Worm (Caenorhabditis elegans) whole organism, L4 larva: ENCODE results near the gene sdz-8.

Experiments
- jun-1 ChIP-seq: fragments of 150-350 bp; optimal IDR thresholded peaks from 2 replicates; lab custom pipeline; 2014; ENCODE audit warnings: missing biosample characterization, missing genetic modification reagents, missing genetic modification characterization
- lim-7 ChIP-seq: fragments of 200-800 bp; sonication (Bioruptor generic); IDR thresholded peaks from 2 replicates; pipeline ENCODE4 v1.3.6; 2022; ENCODE audit warnings: missing genetic modification characterization, missing compliant biosample characterization
- mdl-1 ChIP-seq, 2 experiments: fragments of 150-350 bp in 1 of 2; sonication (generic microtip) in 1 of 2; optimal IDR thresholded peaks; 2 replicates each; lab custom pipeline; 2014 to 2017; ENCODE audit warnings: missing biosample characterization in 2 of 2, missing genetic modification characterization in 2 of 2
- mdt-29 ChIP-seq: fragments of 200-800 bp; sonication (Bioruptor generic); IDR thresholded peaks from 2 replicates; pipeline ENCODE4 v1.3.6; 2022; ENCODE audit warnings: missing genetic modification reagents, missing genetic modification characterization, missing compliant biosample characterization
- nhr-10 ChIP-seq: fragments of 150-350 bp; optimal IDR thresholded peaks from 2 replicates; lab custom pipeline; 2014; ENCODE audit warnings: missing biosample characterization, missing genetic modification characterization
- nhr-76 ChIP-seq: fragments of 150-350 bp; optimal IDR thresholded peaks from 2 replicates; lab custom pipeline; 2014; ENCODE audit warnings: missing biosample characterization, missing genetic modification characterization
- ztf-11 ChIP-seq: fragments of 150-350 bp; optimal IDR thresholded peaks from 2 replicates; lab custom pipeline; 2014; ENCODE audit warnings: missing biosample characterization, missing genetic modification characterization

DNA sequence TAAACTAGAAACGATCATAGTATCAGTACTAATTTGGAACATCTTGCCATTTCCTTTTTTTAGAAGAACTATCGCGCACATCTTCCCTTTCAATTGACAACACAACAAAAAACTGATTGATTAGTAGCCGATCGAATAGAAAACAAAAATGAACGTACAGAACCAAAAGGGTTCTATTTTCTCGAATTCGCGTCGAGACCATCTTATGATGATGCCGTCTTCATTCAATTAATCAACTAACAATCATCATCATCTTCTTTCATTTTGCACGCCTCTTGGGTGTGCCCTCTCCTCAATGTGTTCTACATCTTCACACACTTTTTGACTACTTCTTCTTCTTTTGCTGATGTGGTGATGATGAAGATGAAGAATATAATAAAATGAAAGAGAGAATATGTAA is 16.2 kb downstream of the sdz-8 start:
- TF ChIP-seq nhr-76 (tag; lab: Kevin White, UChicago) = no peak
- TF ChIP-seq ztf-11 (tag; lab: Kevin White, UChicago) = no peak
- TF ChIP-seq jun-1 (tag; lab: Kevin White, UChicago) = no peak
- TF ChIP-seq mdt-29 (GFP tag; lab: Robert Waterston, UW) = no peak
- TF ChIP-seq mdl-1 (tag; optimal IDR thresholded peaks at IDR 0.05; lab: Kevin White, UChicago) = no peak
- TF ChIP-seq nhr-10 (tag; lab: Kevin White, UChicago) = no peak
- no peak for TF ChIP-seq lim-7 (GFP tag; lab: Robert Waterston, UW)
